Fruit fly (Drosophila melanogaster): ENCODE measurements around the gene CG4658.

Gene CG4658

dm6 chr2L:9994382-9994781, 37.5 kb downstream of the CG4658 start:
- TF ChIP-seq woc (GFP tag; optimal IDR thresholded peaks at IDR 0.05) (no peak), Dfd (GFP tag; optimal IDR thresholded peaks at IDR 0.05) (peak; percentile 93)

dm6 chr2L:9996553-9996952, 39.6 kb downstream of the CG4658 start:
- TF ChIP-seq Myc (optimal IDR thresholded peaks at IDR 0.05) (no peak), usp (GFP tag; optimal IDR thresholded peaks at IDR 0.05) (no peak), fru (GFP tag; optimal IDR thresholded peaks at IDR 0.05) (peak; percentile 10), foxo (GFP tag; optimal IDR thresholded peaks at IDR 0.05) (peak in 1 of 2 experiments; percentile 18), N (GFP tag; optimal IDR thresholded peaks at IDR 0.05) (no peak), OdsH (GFP tag; optimal IDR thresholded peaks at IDR 0.05) (no peak), Dif (GFP tag; optimal IDR thresholded peaks at IDR 0.05; ENCODE audit: partially characterized antibody) (no peak)

dm6 chr2L:10002408-10003358, 45.8 kb downstream of the CG4658 start, which contains the start of the genes CG31875 and SoYb:
Gene CG31875, minus strand, starts transcription at chr2L:10002736.
Gene SoYb, minus strand, starts transcription at chr2L:10002736.
- TF ChIP-seq Abd-B (GFP tag; optimal IDR thresholded peaks at IDR 0.05), result no peak
- TF ChIP-seq lola (GFP tag; optimal IDR thresholded peaks at IDR 0.05), result no peak
- no peak for TF ChIP-seq Mio (GFP tag; optimal IDR thresholded peaks at IDR 0.05)
- TF ChIP-seq ey (GFP tag; optimal IDR thresholded peaks at IDR 0.05), result no peak
- no peak for TF ChIP-seq Sp1 (GFP tag; optimal IDR thresholded peaks at IDR 0.05)
- TF ChIP-seq rgr (GFP tag; optimal IDR thresholded peaks at IDR 0.05), result no peak
- TF ChIP-seq sv (GFP tag; optimal IDR thresholded peaks at IDR 0.05), result no peak
- TF ChIP-seq Hnf4 (GFP tag; optimal IDR thresholded peaks at IDR 0.05), result no peak
- TF ChIP-seq Rel (GFP tag; optimal IDR thresholded peaks at IDR 0.05), result no peak
- TF ChIP-seq Rel (tag; optimal IDR thresholded peaks at IDR 0.05), result no peak
- no peak for TF ChIP-seq CG9705 (GFP tag; optimal IDR thresholded peaks at IDR 0.05)
- no peak for TF ChIP-seq dmrt93B (GFP tag; optimal IDR thresholded peaks at IDR 0.05)
- no peak for TF ChIP-seq usp (GFP tag; optimal IDR thresholded peaks at IDR 0.05)
- no peak for TF ChIP-seq HLH106 (tag; optimal IDR thresholded peaks at IDR 0.05)
- no peak for TF ChIP-seq Hr83 (GFP tag; optimal IDR thresholded peaks at IDR 0.05; ENCODE audit: poor library complexity, severe bottlenecking)
- no peak for TF ChIP-seq pan (optimal IDR thresholded peaks at IDR 0.05)
- TF ChIP-seq h (GFP tag; optimal IDR thresholded peaks at IDR 0.05), result no peak
- no peak for TF ChIP-seq GATAd (GFP tag; optimal IDR thresholded peaks at IDR 0.05)
- TF ChIP-seq woc (GFP tag; optimal IDR thresholded peaks at IDR 0.05), result no peak
- no peak for TF ChIP-seq dsf (GFP tag; optimal IDR thresholded peaks at IDR 0.05; ENCODE audit: borderline replicate concordance)

dm6 chr2L:10003593-10003992, 46.7 kb downstream of the CG4658 start, which contains the start of gene Ndf:
Gene Ndf, plus strand, starts transcription at chr2L:10003832.
- peak; percentile 57 for TF ChIP-seq dmrt93B (GFP tag; optimal IDR thresholded peaks at IDR 0.05)
- TF ChIP-seq dl (GFP tag; optimal IDR thresholded peaks at IDR 0.05; ENCODE audit: insufficient read depth in 1 of 2, partially characterized antibody in 2 of 2), result no peak
- peak; percentile 28 for TF ChIP-seq psq (GFP tag; optimal IDR thresholded peaks at IDR 0.05)
- peak; percentile 62 for TF ChIP-seq br (GFP tag; optimal IDR thresholded peaks at IDR 0.05)
- no peak for TF ChIP-seq tai (GFP tag; optimal IDR thresholded peaks at IDR 0.05)
- TF ChIP-seq pan (optimal IDR thresholded peaks at IDR 0.05), result no peak
- TF ChIP-seq Mio (GFP tag; optimal IDR thresholded peaks at IDR 0.05), result no peak
- TF ChIP-seq h (GFP tag; optimal IDR thresholded peaks at IDR 0.05), result peak; percentile 78
- TF ChIP-seq CG32264 (GFP tag; optimal IDR thresholded peaks at IDR 0.05), result no peak
- no peak for TF ChIP-seq N (GFP tag; optimal IDR thresholded peaks at IDR 0.05)
- TF ChIP-seq brk (GFP tag; optimal IDR thresholded peaks at IDR 0.05), result peak; percentile 54
- no peak for TF ChIP-seq fru (GFP tag; optimal IDR thresholded peaks at IDR 0.05)
- peak; percentile 58 for TF ChIP-seq Vsx2 (GFP tag; optimal IDR thresholded peaks at IDR 0.05; ENCODE audit: partially characterized antibody)
- TF ChIP-seq OdsH (GFP tag; optimal IDR thresholded peaks at IDR 0.05), result peak; percentile 55
- TF ChIP-seq jim (GFP tag; optimal IDR thresholded peaks at IDR 0.05), result peak; percentile 62
- TF ChIP-seq Dif (GFP tag; optimal IDR thresholded peaks at IDR 0.05; ENCODE audit: partially characterized antibody), result peak; percentile 6
- peak; percentile 36 for TF ChIP-seq ey (GFP tag; optimal IDR thresholded peaks at IDR 0.05)
- peak; percentile 62 for TF ChIP-seq Sp1 (GFP tag; optimal IDR thresholded peaks at IDR 0.05)
- TF ChIP-seq Dfd (GFP tag; optimal IDR thresholded peaks at IDR 0.05), result no peak
- peak; percentile 59 for TF ChIP-seq woc (GFP tag; optimal IDR thresholded peaks at IDR 0.05)
- peak; percentile 39 for TF ChIP-seq sv (GFP tag; optimal IDR thresholded peaks at IDR 0.05)
- no peak for TF ChIP-seq usp (GFP tag; optimal IDR thresholded peaks at IDR 0.05)
- peak; percentile 41 for TF ChIP-seq Jra (GFP tag; optimal IDR thresholded peaks at IDR 0.05)
- peak in 1 of 2 experiments; percentile 77 for TF ChIP-seq foxo (GFP tag; optimal IDR thresholded peaks at IDR 0.05)
- no peak for TF ChIP-seq Hr78 (GFP tag; optimal IDR thresholded peaks at IDR 0.05)
- TF ChIP-seq HLH106 (tag; optimal IDR thresholded peaks at IDR 0.05), result peak; percentile 62
- TF ChIP-seq Rel (GFP tag; optimal IDR thresholded peaks at IDR 0.05), result no peak
- TF ChIP-seq Rel (tag; optimal IDR thresholded peaks at IDR 0.05), result no peak
- peak; percentile 4 for TF ChIP-seq GATAd (GFP tag; optimal IDR thresholded peaks at IDR 0.05)
- peak; percentile 5 for TF ChIP-seq Myc (optimal IDR thresholded peaks at IDR 0.05)
- peak; percentile 81 for TF ChIP-seq rgr (GFP tag; optimal IDR thresholded peaks at IDR 0.05)
- TF ChIP-seq sage (GFP tag; optimal IDR thresholded peaks at IDR 0.05), result no peak
- TF ChIP-seq Abd-B (GFP tag; optimal IDR thresholded peaks at IDR 0.05), result no peak
- peak; percentile 96 for TF ChIP-seq Hr83 (GFP tag; optimal IDR thresholded peaks at IDR 0.05; ENCODE audit: poor library complexity, severe bottlenecking)
- TF ChIP-seq dsf (GFP tag; optimal IDR thresholded peaks at IDR 0.05; ENCODE audit: borderline replicate concordance), result no peak
- no peak for TF ChIP-seq lola (GFP tag; optimal IDR thresholded peaks at IDR 0.05)
- TF ChIP-seq CG9705 (GFP tag; optimal IDR thresholded peaks at IDR 0.05), result peak; percentile 60

Measured in whole organism, wandering third instar larva.